Worm (Caenorhabditis elegans) whole organism, L3 larva: ENCODE data around the gene spr-1.

Experiments
- ama-1 ChIP-seq: fragments of 150-350 bp; optimal IDR thresholded peaks from 2 replicates; lab custom pipeline; 2018
- daf-12 ChIP-seq: fragments of 150-350 bp; optimal IDR thresholded peaks from 2 replicates; lab custom pipeline; 2014; ENCODE audit warnings: missing biosample characterization, missing genetic modification reagents, missing genetic modification characterization
- egl-27 ChIP-seq: sonication (generic microtip); optimal IDR thresholded peaks from 4 replicates; lab custom pipeline; 2017; ENCODE audit warnings: missing biosample characterization, missing genetic modification reagents, missing genetic modification characterization
- lin-15B ChIP-seq: fragments of 150-350 bp; optimal IDR thresholded peaks from 2 replicates; lab custom pipeline; 2014; ENCODE audit warnings: missing biosample characterization, missing genetic modification characterization
- mml-1 ChIP-seq: fragments of 150-350 bp; sonication (generic microtip); optimal IDR thresholded peaks from 3 replicates; lab custom pipeline; 2014; ENCODE audit warnings: missing biosample characterization, missing genetic modification characterization
- nhr-11 ChIP-seq: fragments of 150-350 bp; optimal IDR thresholded peaks from 2 replicates; lab custom pipeline; 2014; ENCODE audit warnings: missing biosample characterization, missing genetic modification characterization
- nhr-77 ChIP-seq: fragments of 150-350 bp; optimal IDR thresholded peaks from 2 replicates; lab custom pipeline; 2014; ENCODE audit warnings: missing biosample characterization, missing genetic modification characterization
- ztf-11 ChIP-seq: fragments of 150-350 bp; optimal IDR thresholded peaks from 2 replicates; lab custom pipeline; 2014; ENCODE audit warnings: missing biosample characterization, missing genetic modification characterization
- ztf-4 ChIP-seq: fragments of 150-350 bp; optimal IDR thresholded peaks from 2 replicates; lab custom pipeline; 2014; ENCODE audit warnings: missing biosample characterization, missing genetic modification characterization

- TF ChIP-seq daf-12 (tag; lab: Kevin White, UChicago) (no peak), egl-27 (tag; lab: Kevin White, UChicago) (no peak), ztf-11 (tag; lab: Kevin White, UChicago) (no peak), nhr-11 (tag; lab: Kevin White, UChicago) (no peak), lin-15B (no peak), ztf-4 (tag; lab: Kevin White, UChicago) (no peak), mml-1 (no peak), nhr-77 (tag; lab: Kevin White, UChicago) (no peak), ama-1 (no peak)
Observed at ce11 chrV:8143605-8144004, 14.5 kb upstream of the spr-1 start, which contains the start of gene D1014.2.
